Fruit fly (Drosophila melanogaster): ENCODE results near the gene tHMG2.

Gene tHMG2

DNA sequence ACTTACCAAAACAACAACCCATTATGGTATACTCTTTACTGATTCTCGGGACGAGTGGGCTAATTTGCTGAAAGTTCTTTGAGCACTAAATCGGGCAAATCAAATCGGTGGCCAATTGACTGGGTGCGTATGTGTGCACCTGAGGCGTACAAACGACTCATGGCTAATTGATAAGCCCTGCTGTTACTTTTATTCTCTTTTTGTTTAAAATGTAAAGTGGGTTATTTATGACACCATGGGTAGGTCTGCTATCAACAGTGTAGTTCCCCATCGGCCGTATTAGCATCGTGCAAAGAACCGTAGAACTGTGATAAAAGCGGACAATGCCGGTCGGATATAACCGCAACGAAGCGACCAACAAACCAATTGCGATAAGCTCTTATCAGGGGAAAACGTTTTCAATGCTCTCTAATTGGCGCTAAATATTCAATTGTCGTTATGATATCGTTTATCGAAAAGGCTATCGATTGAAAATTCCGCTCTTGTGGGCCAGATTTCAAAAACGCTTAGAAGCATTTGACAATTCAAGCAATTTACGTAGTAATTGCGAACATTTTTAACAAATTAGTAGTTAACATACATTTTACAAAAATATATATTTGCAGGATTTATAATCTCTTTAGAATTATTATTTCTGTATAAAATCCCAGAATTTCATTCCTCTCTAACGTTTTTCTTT, 45.4 kb upstream of the tHMG2 start, which contains the start of gene CG34288 (continued):
- no peak for TF ChIP-seq luna (GFP tag; optimal IDR thresholded peaks at IDR 0.05)
- peak; percentile 73 for TF ChIP-seq NFAT (GFP tag; IDR thresholded peaks at IDR 0.05)
- peak; percentile 14; the same call in 1 of the 3 replicates for TF ChIP-seq ase (GFP tag; IDR thresholded peaks at IDR 0.05)
- no peak for TF ChIP-seq B-H2 (GFP tag; optimal IDR thresholded peaks at IDR 0.05)
- no peak for TF ChIP-seq CoRest (tag; optimal IDR thresholded peaks at IDR 0.05)
- peak; percentile 27 for TF ChIP-seq Hr3 (GFP tag; optimal IDR thresholded peaks at IDR 0.05)
- TF ChIP-seq nmo (GFP tag; optimal IDR thresholded peaks at IDR 0.05), result no peak
- no peak for TF ChIP-seq gcm2 (GFP tag; optimal IDR thresholded peaks at IDR 0.05)
- TF ChIP-seq sima (GFP tag; optimal IDR thresholded peaks at IDR 0.05), result no peak
- no peak for TF ChIP-seq CG12104 (GFP tag; optimal IDR thresholded peaks at IDR 0.05)
- TF ChIP-seq sob (GFP tag; IDR thresholded peaks at IDR 0.05), result peak; percentile 73
- no peak for TF ChIP-seq CG6689 (GFP tag; IDR thresholded peaks at IDR 0.05)
- TF ChIP-seq Atf-2 (GFP tag; optimal IDR thresholded peaks at IDR 0.05), result no peak
- TF ChIP-seq dysf (GFP tag; IDR thresholded peaks at IDR 0.05), result peak; percentile 59; the same call in 2 of the 3 replicates
- TF ChIP-seq Neu2 (GFP tag; optimal IDR thresholded peaks at IDR 0.05; ENCODE audit: borderline replicate concordance), result no peak
- no peak for TF ChIP-seq Stat92E (GFP tag; optimal IDR thresholded peaks at IDR 0.05)
- TF ChIP-seq CG13424 (tag; optimal IDR thresholded peaks at IDR 0.05), result no peak
- TF ChIP-seq Six4 (GFP tag; optimal IDR thresholded peaks at IDR 0.05), result no peak
- TF ChIP-seq Bdp1 (GFP tag; optimal IDR thresholded peaks at IDR 0.05), result no peak
- TF ChIP-seq lab (GFP tag; optimal IDR thresholded peaks at IDR 0.05), result peak; percentile 82
- TF ChIP-seq CG13775 (GFP tag; optimal IDR thresholded peaks at IDR 0.05), result no peak
- TF ChIP-seq CG3407 (GFP tag; optimal IDR thresholded peaks at IDR 0.05), result no peak
- no peak for TF ChIP-seq zen (tag; optimal IDR thresholded peaks at IDR 0.05)
- TF ChIP-seq pita (GFP tag; optimal IDR thresholded peaks at IDR 0.05), result no peak
- peak; percentile 35 for TF ChIP-seq HHEX (GFP tag; optimal IDR thresholded peaks at IDR 0.05)
- TF ChIP-seq CG8388 (GFP tag; optimal IDR thresholded peaks at IDR 0.05), result no peak
- TF ChIP-seq tio (GFP tag; optimal IDR thresholded peaks at IDR 0.05), result no peak
- TF ChIP-seq chif (GFP tag; optimal IDR thresholded peaks at IDR 0.05), result no peak
- TF ChIP-seq CG12391 (tag; optimal IDR thresholded peaks at IDR 0.05), result no peak
- TF ChIP-seq bigmax (GFP tag; optimal IDR thresholded peaks at IDR 0.05), result no peak
- peak; percentile 33; the same call in 1 of the 2 replicates for TF ChIP-seq CG10959 (GFP tag; IDR thresholded peaks at IDR 0.05)
- TF ChIP-seq NC2β (GFP tag; optimal IDR thresholded peaks at IDR 0.05), result no peak
- TF ChIP-seq peb (GFP tag; IDR thresholded peaks at IDR 0.05), result no peak
- no peak for TF ChIP-seq z (GFP tag; IDR thresholded peaks at IDR 0.05)
- TF ChIP-seq Jarid2 (GFP tag; optimal IDR thresholded peaks at IDR 0.05), result no peak
- no peak for TF ChIP-seq Max (GFP tag; optimal IDR thresholded peaks at IDR 0.05)
- no peak for TF ChIP-seq CG11695 (GFP tag; IDR thresholded peaks at IDR 0.05)
- no peak for TF ChIP-seq ab (GFP tag; optimal IDR thresholded peaks at IDR 0.05)
- peak; percentile 48 for TF ChIP-seq Aef1 (GFP tag; IDR thresholded peaks at IDR 0.05)
- 0 out of 2 replicates have a peak, but pooled peaks have one; percentile 7 for TF ChIP-seq ap (GFP tag; IDR thresholded peaks at IDR 0.05)
- TF ChIP-seq CG10267 (tag; optimal IDR thresholded peaks at IDR 0.05), result no peak
- TF ChIP-seq NfI (GFP tag; optimal IDR thresholded peaks at IDR 0.05), result no peak
- no peak for TF ChIP-seq sr (GFP tag; IDR thresholded peaks at IDR 0.05)
- peak; percentile 85 for TF ChIP-seq CG11456 (GFP tag; IDR thresholded peaks at IDR 0.05)
- TF ChIP-seq CG15479 (GFP tag; optimal IDR thresholded peaks at IDR 0.05), result no peak
- TF ChIP-seq hb (GFP tag; IDR thresholded peaks at IDR 0.05; ENCODE audit: partially characterized antibody), result no peak
- peak; percentile 66 for TF ChIP-seq CG18599 (GFP tag; optimal IDR thresholded peaks at IDR 0.05)
- no peak for TF ChIP-seq CG4360 (GFP tag; IDR thresholded peaks at IDR 0.05)
- TF ChIP-seq CG5180 (GFP tag; optimal IDR thresholded peaks at IDR 0.05), result no peak
- peak; percentile 91 for TF ChIP-seq Med (GFP tag)
